Worm (Caenorhabditis elegans) whole organism, dauer: Measurements from ENCODE around the gene rfip-2.

ENCODE experiments used
- unc-62 ChIP-seq: sonication (generic microtip); optimal IDR thresholded peaks from 2 replicates; lab custom pipeline; 2017; ENCODE audit warnings: missing biosample characterization, missing genetic modification reagents, missing genetic modification characterization

Gene rfip-2

ce11 chrII:723488-723887 lies at the start of gene rfip-2:
Gene rfip-2 (plus strand): TSS chrII:723788.
- no peak for TF ChIP-seq unc-62 (GFP tag; lab: Kevin White, UChicago)

- TF ChIP-seq unc-62 (GFP tag; lab: Kevin White, UChicago) = no peak
Measured at ce11 chrII:674116-674515, 49.5 kb upstream of the rfip-2 start, which contains the start of gene Y39F10C.3. Gene Y39F10C.3 (plus strand): TSS chrII:674416.

ce11 chrII:675303-675702 lies 48.3 kb upstream of the rfip-2 start, which contains the start of gene Y39F10C.1:
Gene Y39F10C.1 (plus strand): TSS chrII:675603.
- no peak for TF ChIP-seq unc-62 (GFP tag; lab: Kevin White, UChicago)

ce11 chrII:675822-676221 lies 47.8 kb upstream of the rfip-2 start:
- TF ChIP-seq unc-62 (GFP tag; lab: Kevin White, UChicago) = no peak

ce11 chrII:678581-678980 lies 45.0 kb upstream of the rfip-2 start, which contains the start of gene T02H6.9:
Gene T02H6.9 (plus strand): TSS chrII:678881.
- no peak for TF ChIP-seq unc-62 (GFP tag; lab: Kevin White, UChicago)

ce11 chrII:680612-681011 lies 43.0 kb upstream of the rfip-2 start, which contains the start of the genes T02H6.10 and T02H6.8:
Gene T02H6.10 (minus strand): TSS chrII:680712.
Gene T02H6.8 (plus strand): TSS chrII:680832.
- no peak for TF ChIP-seq unc-62 (GFP tag; lab: Kevin White, UChicago)

ce11 chrII:682326-682725 lies 41.3 kb upstream of the rfip-2 start, which contains the start of gene T02H6.7:
Gene T02H6.7 (plus strand): TSS chrII:682626.
- TF ChIP-seq unc-62 (GFP tag; lab: Kevin White, UChicago) = no peak

- no peak for TF ChIP-seq unc-62 (GFP tag; lab: Kevin White, UChicago)
Measured at ce11 chrII:683467-683866, 40.1 kb upstream of the rfip-2 start, which contains the start of gene T02H6.6. Gene T02H6.6 (plus strand): TSS chrII:683767.

ce11 chrII:684811-685210 lies 38.8 kb upstream of the rfip-2 start, which contains the start of gene T02H6.5:
Gene T02H6.5 (plus strand): TSS chrII:685111.
- no peak for TF ChIP-seq unc-62 (GFP tag; lab: Kevin White, UChicago)

ce11 chrII:689749-690148 lies 33.8 kb upstream of the rfip-2 start, which contains the start of gene T02H6.4:
Gene T02H6.4 (plus strand): TSS chrII:690049.
- no peak for TF ChIP-seq unc-62 (GFP tag; lab: Kevin White, UChicago)

- TF ChIP-seq unc-62 (GFP tag; lab: Kevin White, UChicago) = no peak
Measured at ce11 chrII:691550-691949, 32.0 kb upstream of the rfip-2 start, which contains the start of gene T02H6.3. Gene T02H6.3 (plus strand): TSS chrII:691850.

ce11 chrII:701025-701370 lies 22.6 kb upstream of the rfip-2 start, which contains the start of gene T02H6.11:
Gene T02H6.11 (minus strand): TSS chrII:701125.
- no peak for TF ChIP-seq unc-62 (GFP tag; lab: Kevin White, UChicago)

- no peak for TF ChIP-seq unc-62 (GFP tag; lab: Kevin White, UChicago)
Measured at ce11 chrII:701371-702139, 22.0 kb upstream of the rfip-2 start, which contains the start of gene thoc-1. Gene thoc-1 (plus strand): TSS chrII:702107.

- no peak for TF ChIP-seq unc-62 (GFP tag; lab: Kevin White, UChicago)
Measured at ce11 chrII:709081-709480, 14.5 kb upstream of the rfip-2 start, which contains the start of gene T02H6.1. Gene T02H6.1 (plus strand): TSS chrII:709381.

- TF ChIP-seq unc-62 (GFP tag; lab: Kevin White, UChicago) = no peak
Measured at ce11 chrII:721931-722330, 1.7 kb upstream of the rfip-2 start.

- TF ChIP-seq unc-62 (GFP tag; lab: Kevin White, UChicago) = no peak
Measured at ce11 chrII:724004-724403, 416 bp downstream of the rfip-2 start.
